Fruit fly (Drosophila melanogaster) whole organism, pupa: Measurements from ENCODE around the gene SC35.

Experiments used
- CG10348 ChIP-seq: fragments of 200-800 bp; sonication (Bioruptor generic); IDR thresholded peaks from 2 replicates; pipeline ENCODE4 v1.3.6; 2022; ENCODE audit warnings: missing biosample characterization, missing genetic modification characterization
- CG12605 ChIP-seq: fragments of 200-800 bp; sonication (Bioruptor generic); IDR thresholded peaks from 2 replicates; pipeline ENCODE4 v1.3.6; 2022; ENCODE audit warnings: missing biosample characterization, missing genetic modification characterization
- CG13204 ChIP-seq: fragments of 200-800 bp; sonication (Bioruptor generic); optimal IDR thresholded peaks from 2 replicates; lab custom pipeline; 2018; ENCODE audit warnings: missing biosample characterization, mild to moderate bottlenecking, missing genetic modification characterization, moderate library complexity
- CG14655 ChIP-seq: fragments of 200-800 bp; sonication (Bioruptor generic); optimal IDR thresholded peaks from 3 replicates; lab custom pipeline; 2017; ENCODE audit warnings: mild to moderate bottlenecking, missing biosample characterization, missing genetic modification reagents, missing genetic modification characterization
- CG15710 ChIP-seq: fragments of 200-800 bp; sonication (Bioruptor generic); optimal IDR thresholded peaks from 2 replicates; lab custom pipeline; 2018; ENCODE audit warnings: missing biosample characterization, mild to moderate bottlenecking, missing genetic modification characterization, moderate library complexity
- CG17806 ChIP-seq: fragments of 200-800 bp; sonication (Bioruptor generic); optimal IDR thresholded peaks from 2 replicates; lab custom pipeline; 2018; ENCODE audit warnings: missing biosample characterization, mild to moderate bottlenecking, missing genetic modification characterization, moderate library complexity
- CG32121 ChIP-seq: fragments of 200-800 bp; sonication (Bioruptor generic); IDR thresholded peaks from 2 replicates; pipeline ENCODE4 v1.3.6; 2022; ENCODE audit warnings: missing biosample characterization, missing genetic modification characterization
- CG34367 ChIP-seq: fragments of 200-800 bp; sonication (Bioruptor generic); optimal IDR thresholded peaks from 2 replicates; lab custom pipeline; 2018; ENCODE audit warnings: missing biosample characterization, mild to moderate bottlenecking, missing genetic modification characterization
- CG4496 ChIP-seq: fragments of 200-800 bp; sonication (Bioruptor generic); IDR thresholded peaks from 3 replicates; pipeline ENCODE4 v1.3.6; 2022; ENCODE audit warnings: missing biosample characterization, missing genetic modification characterization
- CG8159 ChIP-seq: fragments of 200-800 bp; sonication (Bioruptor generic); optimal IDR thresholded peaks from 3 replicates; lab custom pipeline; 2018; ENCODE audit warnings: missing biosample characterization, mild to moderate bottlenecking, missing genetic modification characterization, moderate library complexity
- CG8301 ChIP-seq: fragments of 200-800 bp; sonication (Bioruptor generic); optimal IDR thresholded peaks from 2 replicates; lab custom pipeline; 2018; ENCODE audit warnings: missing biosample characterization, mild to moderate bottlenecking, missing genetic modification characterization
- CG9948 ChIP-seq: fragments of 200-800 bp; sonication (Bioruptor generic); optimal IDR thresholded peaks from 2 replicates; lab custom pipeline; 2018; ENCODE audit warnings: missing biosample characterization, mild to moderate bottlenecking, missing genetic modification characterization, moderate library complexity
- D1 ChIP-seq: fragments of 200-800 bp; sonication (Bioruptor generic); optimal IDR thresholded peaks from 2 replicates; lab custom pipeline; 2018; ENCODE audit warnings: missing biosample characterization, mild to moderate bottlenecking, missing genetic modification characterization, moderate library complexity
- EcR ChIP-seq: fragments of 200-800 bp; sonication (Bioruptor generic); optimal IDR thresholded peaks from 3 replicates; lab custom pipeline; 2019; ENCODE audit warnings: missing biosample characterization, missing genetic modification characterization, mild to moderate bottlenecking, moderate library complexity, missing genetic modification reagents
- Ets98B ChIP-seq: fragments of 200-800 bp; sonication (Bioruptor generic); IDR thresholded peaks from 2 replicates; pipeline ENCODE4 v1.3.6; 2022; ENCODE audit warnings: missing biosample characterization, missing genetic modification characterization
- Pif1A ChIP-seq: fragments of 200-800 bp; sonication (Bioruptor generic); optimal IDR thresholded peaks from 3 replicates; lab custom pipeline; 2016; ENCODE audit warnings: missing biosample characterization, missing genetic modification characterization
- Pif1B ChIP-seq: fragments of 200-800 bp; sonication (Bioruptor generic); optimal IDR thresholded peaks from 3 replicates; lab custom pipeline; 2016; ENCODE audit warnings: missing biosample characterization, missing genetic modification characterization
- Snoo ChIP-seq: fragments of 200-800 bp; sonication (Bioruptor generic); optimal IDR thresholded peaks from 3 replicates; lab custom pipeline; 2017; ENCODE audit warnings: missing biosample characterization, mild to moderate bottlenecking, missing genetic modification characterization, inconsistent platforms
- fd96Ca ChIP-seq: fragments of 200-800 bp; sonication (Bioruptor generic); IDR thresholded peaks from 3 replicates; pipeline ENCODE4 v1.3.6; 2022; ENCODE audit warnings: missing biosample characterization, missing genetic modification characterization
- gl ChIP-seq: fragments of 200-800 bp; sonication (Bioruptor generic); optimal IDR thresholded peaks from 2 replicates; lab custom pipeline; 2018; ENCODE audit warnings: missing biosample characterization, mild to moderate bottlenecking, missing genetic modification characterization
- rn ChIP-seq: fragments of 200-800 bp; sonication (Bioruptor generic); IDR thresholded peaks from 2 replicates; pipeline ENCODE4 v1.3.6; 2022; ENCODE audit warnings: missing biosample characterization, missing genetic modification characterization

SC35 gene

DNA sequence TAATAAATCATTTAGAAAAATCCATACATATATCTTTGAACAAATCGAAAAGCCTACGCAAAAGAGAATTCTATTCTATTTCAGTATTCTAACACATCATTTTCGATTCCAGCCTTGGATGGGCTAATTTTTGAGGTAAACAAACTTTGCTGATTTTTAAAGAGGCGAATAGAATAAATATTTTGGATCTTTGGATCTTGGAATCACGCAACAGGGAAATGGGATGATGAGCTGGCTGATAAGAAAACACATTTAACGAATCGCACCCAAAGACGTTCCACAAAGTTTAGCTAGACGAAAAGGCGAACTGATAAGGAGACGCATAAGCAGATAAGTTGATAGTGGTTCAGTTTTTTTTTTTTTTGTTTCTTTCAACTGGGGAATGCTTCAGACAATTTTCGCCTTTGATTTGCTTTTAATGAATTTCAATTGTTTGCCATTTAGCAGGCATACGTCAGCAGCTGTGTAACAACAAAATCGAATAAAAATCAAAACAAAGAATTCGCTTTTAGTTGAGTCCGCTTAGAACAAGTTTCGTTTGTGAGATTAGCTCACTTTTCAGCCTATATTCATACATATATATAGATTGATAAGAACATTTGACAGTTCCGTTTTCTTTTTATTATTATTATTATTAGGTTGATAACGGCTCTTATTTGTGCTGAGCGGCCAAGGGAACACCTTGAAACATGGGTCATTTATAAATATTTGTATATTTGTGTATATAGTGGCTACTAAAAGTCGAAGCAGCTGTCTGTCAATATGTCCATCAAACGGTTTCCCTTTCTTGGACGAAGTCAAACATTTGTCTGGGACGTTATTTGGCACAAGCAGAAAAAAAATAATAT is 30.9 kb upstream of the SC35 start:
- TF ChIP-seq CG4496 (GFP tag; lab: Robert Waterston, UW) (no peak), CG17806 (tag; lab: Kevin White, UChicago) (no peak), CG13204 (no peak), CG14655 (GFP tag; lab: Kevin White, UChicago) (no peak), EcR (GFP tag; lab: Kevin White, UChicago) (no peak)

- no peak for TF ChIP-seq CG14655 (GFP tag; lab: Kevin White, UChicago)
- no peak for TF ChIP-seq CG17806 (tag; lab: Kevin White, UChicago)
Observed at dm6 chr2L:12464065-12464464, 29.6 kb upstream of the SC35 start.

DNA sequence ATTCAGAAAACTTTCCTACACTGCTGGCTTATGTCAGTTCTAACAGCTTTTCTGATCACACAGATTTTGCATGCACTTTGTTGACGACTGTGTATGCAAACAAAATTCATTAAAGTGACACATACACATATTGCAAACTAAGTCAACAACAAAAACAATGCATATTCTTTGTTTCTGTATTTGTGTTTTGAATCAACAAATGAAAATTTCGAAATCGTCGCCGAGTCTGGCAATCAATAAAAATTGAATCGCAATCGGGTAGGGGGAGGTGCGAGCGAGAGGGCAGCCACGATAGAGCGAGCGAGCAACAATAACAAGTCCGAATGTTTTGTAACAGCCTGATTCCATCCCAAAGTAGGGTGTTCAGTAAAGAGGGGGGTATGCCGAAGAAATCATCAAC is 28.6 kb upstream of the SC35 start:
- TF ChIP-seq Pif1B (GFP tag; lab: Kevin White, UChicago), result no peak
- TF ChIP-seq CG9948 (tag; lab: Kevin White, UChicago), result no peak
- no peak for TF ChIP-seq CG17806 (tag; lab: Kevin White, UChicago)
- no peak for TF ChIP-seq gl (tag; lab: Kevin White, UChicago)
- no peak for TF ChIP-seq Ets98B (GFP tag; lab: Robert Waterston, UW)
- no peak for TF ChIP-seq CG15710 (tag; lab: Kevin White, UChicago)
- TF ChIP-seq fd96Ca (GFP tag; lab: Robert Waterston, UW), result no peak

dm6 chr2L:12460767-12461739 is 26.6 kb upstream of the SC35 start:
- TF ChIP-seq EcR (GFP tag; lab: Kevin White, UChicago) (peak; percentile 62), CG8301 (tag; lab: Kevin White, UChicago) (peak; percentile 28), CG4496 (GFP tag; lab: Robert Waterston, UW) (peak; percentile 69; the same call in 2 of the 3 replicates), CG10348 (GFP tag; lab: Robert Waterston, UW) (no peak), CG8159 (tag; lab: Kevin White, UChicago) (peak; percentile 30), fd96Ca (GFP tag; lab: Robert Waterston, UW) (no peak; the same call in 1 of the 3 replicates), CG17806 (tag; lab: Kevin White, UChicago) (peak; percentile 28), D1 (tag; lab: Kevin White, UChicago) (peak; percentile 20), Pif1B (GFP tag; lab: Kevin White, UChicago) (peak; percentile 77), CG9948 (tag; lab: Kevin White, UChicago) (peak; percentile 9), CG15710 (tag; lab: Kevin White, UChicago) (peak; percentile 21), Ets98B (GFP tag; lab: Robert Waterston, UW) (peak; percentile 74), Pif1A (GFP tag; lab: Kevin White, UChicago) (peak; percentile 65), gl (tag; lab: Kevin White, UChicago) (peak; percentile 65), CG12605 (GFP tag; lab: Robert Waterston, UW) (peak; percentile 79), CG34367 (tag; lab: Kevin White, UChicago) (peak; percentile 55), Snoo (tag; lab: Kevin White, UChicago) (peak; percentile 58), CG13204 (peak; percentile 27), CG32121 (GFP tag; lab: Robert Waterston, UW) (peak; percentile 68), rn (GFP tag; lab: Robert Waterston, UW) (0 out of 2 replicates have a peak, but pooled peaks have one; percentile 23), CG14655 (GFP tag; lab: Kevin White, UChicago) (peak; percentile 31)

- TF ChIP-seq CG34367 (tag; lab: Kevin White, UChicago), result no peak
- no peak for TF ChIP-seq CG12605 (GFP tag; lab: Robert Waterston, UW)
- TF ChIP-seq Pif1B (GFP tag; lab: Kevin White, UChicago), result no peak
- no peak for TF ChIP-seq CG4496 (GFP tag; lab: Robert Waterston, UW)
- no peak for TF ChIP-seq D1 (tag; lab: Kevin White, UChicago)
- no peak for TF ChIP-seq Ets98B (GFP tag; lab: Robert Waterston, UW)
- TF ChIP-seq CG17806 (tag; lab: Kevin White, UChicago), result no peak
- TF ChIP-seq gl (tag; lab: Kevin White, UChicago), result no peak
- no peak for TF ChIP-seq rn (GFP tag; lab: Robert Waterston, UW)
- no peak for TF ChIP-seq CG15710 (tag; lab: Kevin White, UChicago)
- TF ChIP-seq, all 21 proteins: peak for 0
Observed at dm6 chr2L:12459841-12460240, 25.4 kb upstream of the SC35 start.
